Fruit fly (Drosophila melanogaster) whole organism, embryonic: ENCODE data around the gene CG9986.

Source experiments
- Asciz ChIP-seq: fragments of 200-800 bp; sonication (Bioruptor generic); optimal IDR thresholded peaks from 2 replicates; lab custom pipeline; 2017; ENCODE audit warnings: missing biosample characterization, mild to moderate bottlenecking, missing genetic modification characterization, missing genetic modification reagents
- CG10209 ChIP-seq: fragments of 200-800 bp; sonication (Bioruptor generic); optimal IDR thresholded peaks from 3 replicates; lab custom pipeline; 2017; ENCODE audit warnings: missing biosample characterization, mild to moderate bottlenecking, missing genetic modification characterization, missing genetic modification reagents
- CG10366 ChIP-seq: fragments of 200-800 bp; sonication (Bioruptor generic); IDR thresholded peaks from 2 replicates; pipeline ENCODE4 v1.3.6; 2022; ENCODE audit warnings: missing biosample characterization, missing genetic modification characterization
- CG10431 ChIP-seq: fragments of 200-800 bp; sonication (Bioruptor generic); optimal IDR thresholded peaks from 3 replicates; lab custom pipeline; 2018; ENCODE audit warnings: missing biosample characterization, mild to moderate bottlenecking, missing genetic modification characterization
- CG10959 ChIP-seq: fragments of 200-800 bp; sonication (Bioruptor generic); IDR thresholded peaks from 2 replicates; pipeline ENCODE4 v1.3.6; 2022; ENCODE audit warnings: missing biosample characterization, missing genetic modification characterization
- CG12299 ChIP-seq: fragments of 200-800 bp; sonication (Bioruptor generic); optimal IDR thresholded peaks from 2 replicates; lab custom pipeline; 2018; ENCODE audit warnings: missing biosample characterization, mild to moderate bottlenecking, missing genetic modification characterization
- CG12744 ChIP-seq: fragments of 200-800 bp; sonication (Bioruptor generic); optimal IDR thresholded peaks from 2 replicates; lab custom pipeline; 2016; ENCODE audit warnings: missing biosample characterization, missing genetic modification characterization
- CG14667 ChIP-seq: fragments of 200-800 bp; sonication (Bioruptor generic); IDR thresholded peaks from 2 replicates; pipeline ENCODE4 v1.3.6; 2022; ENCODE audit warnings: missing biosample characterization, missing genetic modification characterization
- CG15073 ChIP-seq: fragments of 200-800 bp; sonication (Bioruptor generic); optimal IDR thresholded peaks from 2 replicates; lab custom pipeline; 2016; ENCODE audit warnings: missing biosample characterization, missing genetic modification characterization
- CG15269 ChIP-seq: fragments of 200-800 bp; sonication (Bioruptor generic); optimal IDR thresholded peaks from 2 replicates; lab custom pipeline; 2018; ENCODE audit warnings: missing biosample characterization, mild to moderate bottlenecking, missing genetic modification characterization, moderate library complexity
- CG16815 ChIP-seq: fragments of 200-800 bp; sonication (Bioruptor generic); optimal IDR thresholded peaks from 3 replicates; lab custom pipeline; 2017; ENCODE audit warnings: missing biosample characterization, mild to moderate bottlenecking, missing genetic modification characterization
- CG17359 ChIP-seq: fragments of 200-800 bp; sonication (Bioruptor generic); optimal IDR thresholded peaks from 3 replicates; lab custom pipeline; 2018; ENCODE audit warnings: missing biosample characterization, mild to moderate bottlenecking, missing genetic modification characterization, moderate library complexity
- CG17361 ChIP-seq: fragments of 200-800 bp; sonication (Bioruptor generic); IDR thresholded peaks from 3 replicates; pipeline ENCODE4 v1.3.6; 2022; ENCODE audit warnings: missing biosample characterization, missing genetic modification characterization
- CG17829 ChIP-seq: fragments of 200-800 bp; optimal IDR thresholded peaks from 2 replicates; lab custom pipeline; 2019; ENCODE audit warnings: missing biosample characterization, mild to moderate bottlenecking, missing genetic modification characterization, moderate library complexity
- CG18011 ChIP-seq: fragments of 200-800 bp; sonication (Bioruptor generic); optimal IDR thresholded peaks from 2 replicates; lab custom pipeline; 2017; ENCODE audit warnings: missing biosample characterization, missing genetic modification characterization, mild to moderate bottlenecking, moderate library complexity, missing genotype
- CG34224 ChIP-seq: fragments of 200-800 bp; sonication (Bioruptor generic); IDR thresholded peaks from 3 replicates; pipeline ENCODE4 v1.3.6; 2022; ENCODE audit warnings: missing biosample characterization, missing genetic modification characterization; ENCODE audit not compliant: partially characterized antibody
- CG6175 ChIP-seq: fragments of 200-800 bp; sonication (Bioruptor generic); IDR thresholded peaks from 3 replicates; pipeline ENCODE4 v1.3.6; 2022; ENCODE audit warnings: missing biosample characterization, missing genetic modification characterization
- CG9797 ChIP-seq: fragments of 200-800 bp; sonication (Bioruptor generic); optimal IDR thresholded peaks from 3 replicates; lab custom pipeline; 2018; ENCODE audit warnings: missing biosample characterization, mild to moderate bottlenecking, missing genetic modification characterization
- Dek ChIP-seq: fragments of 200-800 bp; sonication (Bioruptor generic); optimal IDR thresholded peaks from 3 replicates; lab custom pipeline; 2019; ENCODE audit warnings: missing biosample characterization, mild to moderate bottlenecking, missing genetic modification characterization, moderate library complexity
- Dfd ChIP-seq, 2 experiments: fragments of >200 bp; optimal IDR thresholded peaks; 2 replicates each; lab custom pipeline; 2017; ENCODE audit warnings: missing biosample characterization in 2 of 2, missing genetic modification characterization in 2 of 2
- Drgx ChIP-seq: fragments of 200-800 bp; sonication (Bioruptor generic); IDR thresholded peaks from 2 replicates; pipeline ENCODE4 v1.3.6; 2022; ENCODE audit warnings: missing biosample characterization, missing genetic modification characterization
- Fer3 ChIP-seq: fragments of 200-800 bp; sonication (Bioruptor generic); optimal IDR thresholded peaks from 2 replicates; lab custom pipeline; 2018; ENCODE audit warnings: missing biosample characterization, mild to moderate bottlenecking, missing genetic modification characterization, moderate library complexity
- Gug ChIP-seq: fragments of 200-800 bp; sonication (Bioruptor generic); IDR thresholded peaks from 4 replicates; pipeline ENCODE4 v1.3.6; 2022; ENCODE audit warnings: missing biosample characterization, missing genetic modification characterization
- H2.0 ChIP-seq: fragments of 200-800 bp; sonication (Bioruptor generic); IDR thresholded peaks from 2 replicates; pipeline ENCODE4 v1.3.6; 2022; ENCODE audit warnings: missing biosample characterization, missing genetic modification characterization
- HmgZ ChIP-seq: fragments of 200-800 bp; sonication (Bioruptor generic); optimal IDR thresholded peaks from 2 replicates; lab custom pipeline; 2018; ENCODE audit warnings: missing biosample characterization, mild to moderate bottlenecking, missing genetic modification characterization
- Hr39 ChIP-seq: fragments of >200 bp; optimal IDR thresholded peaks from 2 replicates; lab custom pipeline; 2017
- Lhr ChIP-seq: fragments of 200-800 bp; sonication (Bioruptor generic); optimal IDR thresholded peaks from 3 replicates; lab custom pipeline; 2017; ENCODE audit warnings: mild to moderate bottlenecking, missing biosample characterization, missing genetic modification reagents, missing genetic modification characterization
- Mrtf ChIP-seq: fragments of 200-800 bp; sonication (Bioruptor generic); IDR thresholded peaks from 3 replicates; pipeline ENCODE4 v1.3.6; 2022; ENCODE audit warnings: missing biosample characterization, missing genetic modification characterization
- NfI ChIP-seq: fragments of 200-800 bp; sonication (Bioruptor generic); optimal IDR thresholded peaks from 3 replicates; lab custom pipeline; 2018; ENCODE audit warnings: missing biosample characterization, mild to moderate bottlenecking, missing genetic modification characterization, moderate library complexity
- PHDP ChIP-seq: fragments of 200-800 bp; sonication (Bioruptor generic); optimal IDR thresholded peaks from 3 replicates; lab custom pipeline; 2018; ENCODE audit warnings: missing biosample characterization, mild to moderate bottlenecking, missing genetic modification characterization, moderate library complexity
- Usf ChIP-seq: fragments of 200-800 bp; sonication (Bioruptor generic); optimal IDR thresholded peaks from 2 replicates; lab custom pipeline; 2017; ENCODE audit warnings: missing genotype, missing biosample characterization, missing genetic modification characterization
- Vsx1 ChIP-seq: fragments of 200-800 bp; sonication (Bioruptor generic); optimal IDR thresholded peaks from 2 replicates; lab custom pipeline; 2017; ENCODE audit warnings: missing biosample characterization, mild to moderate bottlenecking, missing genetic modification characterization, missing genetic modification reagents
- aop ChIP-seq: fragments of 200-800 bp; sonication (Bioruptor generic); IDR thresholded peaks from 2 replicates; pipeline ENCODE4 v1.3.6; 2022; ENCODE audit warnings: missing biosample characterization, missing genetic modification characterization
- bigmax ChIP-seq: fragments of 200-800 bp; sonication (Bioruptor generic); optimal IDR thresholded peaks from 2 replicates; lab custom pipeline; 2018; ENCODE audit warnings: missing biosample characterization, mild to moderate bottlenecking, missing genetic modification characterization
- bowl ChIP-seq: fragments of 200-800 bp; sonication (Bioruptor generic); IDR thresholded peaks from 2 replicates; pipeline ENCODE4 v1.3.6; 2022; ENCODE audit warnings: missing biosample characterization, missing genetic modification characterization
- bsh ChIP-seq, 2 experiments: fragments of 200-800 bp; sonication (Bioruptor generic); optimal IDR thresholded peaks; 2 replicates each; lab custom pipeline; 2017 to 2018; ENCODE audit warnings: mild to moderate bottlenecking in 2 of 2, missing biosample characterization in 2 of 2, missing genetic modification characterization in 2 of 2, moderate library complexity in 1 of 2
- caup ChIP-seq: fragments of 200-800 bp; sonication (Bioruptor generic); optimal IDR thresholded peaks from 3 replicates; lab custom pipeline; 2017; ENCODE audit warnings: missing biosample characterization, mild to moderate bottlenecking, missing genetic modification characterization, moderate library complexity; ENCODE audit not compliant: severe bottlenecking
- emc ChIP-seq: fragments of 200-800 bp; sonication (Bioruptor generic); optimal IDR thresholded peaks from 2 replicates; lab custom pipeline; 2016; ENCODE audit warnings: missing biosample characterization, missing genetic modification characterization
- gro ChIP-seq: fragments of 200-800 bp; sonication (Bioruptor generic); optimal IDR thresholded peaks from 2 replicates; lab custom pipeline; 2016; ENCODE audit warnings: missing biosample characterization, missing genetic modification characterization
- gt ChIP-seq: fragments of 200-800 bp; sonication (Bioruptor generic); IDR thresholded peaks from 2 replicates; pipeline ENCODE4 v1.3.6; 2022; ENCODE audit warnings: missing biosample characterization, missing genetic modification characterization
- lbe ChIP-seq: fragments of 200-800 bp; sonication (Bioruptor generic); optimal IDR thresholded peaks from 2 replicates; lab custom pipeline; 2016; ENCODE audit warnings: missing biosample characterization, mild to moderate bottlenecking, missing genetic modification characterization
- luna ChIP-seq: fragments of 200-800 bp; sonication (Bioruptor generic); optimal IDR thresholded peaks from 2 replicates; lab custom pipeline; 2016; ENCODE audit warnings: missing biosample characterization, missing genetic modification characterization
- org-1 ChIP-seq: fragments of 200-800 bp; sonication (Bioruptor generic); optimal IDR thresholded peaks from 2 replicates; lab custom pipeline; 2017; ENCODE audit warnings: missing biosample characterization, missing genetic modification characterization
- otp ChIP-seq: fragments of 200-800 bp; sonication (Bioruptor generic); IDR thresholded peaks from 3 replicates; pipeline ENCODE4, ENCODE4 v1.3.6; 2022; ENCODE audit warnings: missing biosample characterization, missing genetic modification characterization
- pho ChIP-seq: fragments of 200-800 bp; sonication (Bioruptor generic); optimal IDR thresholded peaks from 2 replicates; lab custom pipeline; 2016; ENCODE audit warnings: missing biosample characterization, missing genetic modification characterization
- pita ChIP-seq: fragments of 200-800 bp; sonication (Bioruptor generic); optimal IDR thresholded peaks from 2 replicates; lab custom pipeline; 2017; ENCODE audit warnings: missing biosample characterization, mild to moderate bottlenecking, missing genetic modification characterization
- salm ChIP-seq: fragments of 200-800 bp; sonication (Bioruptor generic); optimal IDR thresholded peaks from 2 replicates; lab custom pipeline; 2018; ENCODE audit warnings: missing biosample characterization, mild to moderate bottlenecking, missing genetic modification characterization
- schlank ChIP-seq: fragments of 200-800 bp; sonication (Bioruptor generic); optimal IDR thresholded peaks from 2 replicates; lab custom pipeline; 2018; ENCODE audit warnings: missing biosample characterization, mild to moderate bottlenecking, missing genetic modification characterization
- scrt ChIP-seq: fragments of 200-800 bp; sonication (Bioruptor generic); optimal IDR thresholded peaks from 2 replicates; lab custom pipeline; 2018; ENCODE audit warnings: missing biosample characterization, mild to moderate bottlenecking, missing genetic modification characterization, moderate library complexity
- sima ChIP-seq: fragments of 200-800 bp; sonication (Bioruptor generic); optimal IDR thresholded peaks from 2 replicates; lab custom pipeline; 2016; ENCODE audit warnings: missing biosample characterization, missing genetic modification characterization
- stc ChIP-seq: fragments of 200-800 bp; sonication (Bioruptor generic); IDR thresholded peaks from 2 replicates; pipeline ENCODE4 v1.3.6; 2022; ENCODE audit warnings: missing biosample characterization, missing genetic modification characterization
- tup ChIP-seq: fragments of 200-800 bp; sonication (Bioruptor generic); optimal IDR thresholded peaks from 2 replicates; lab custom pipeline; 2016; ENCODE audit warnings: missing biosample characterization, mild to moderate bottlenecking, missing genetic modification characterization, moderate library complexity

Gene CG9986

dm6 chr3R:28570805-28571204 is 35.1 kb upstream of the CG9986 start (continued):
- TF ChIP-seq Asciz (GFP tag; lab: Kevin White, UChicago): peak; percentile 64
- peak; percentile 44 for TF ChIP-seq CG17359 (tag; lab: Kevin White, UChicago)
- no peak for TF ChIP-seq CG6175 (GFP tag; lab: Robert Waterston, UW)
- TF ChIP-seq CG10209 (GFP tag; lab: Kevin White, UChicago): peak; percentile 9
- peak; percentile 65 for TF ChIP-seq caup (GFP tag; lab: Kevin White, UChicago)
- TF ChIP-seq stc (GFP tag; lab: Robert Waterston, UW): no peak; the same call in 1 of the 2 replicates
- peak; percentile 31 for TF ChIP-seq CG15269 (tag; lab: Kevin White, UChicago)
- TF ChIP-seq pho (GFP tag; lab: Kevin White, UChicago): no peak
- TF ChIP-seq aop: no peak
- TF ChIP-seq Mrtf (GFP tag; lab: Robert Waterston, UW): no peak
- TF ChIP-seq Fer3: peak; percentile 45
- no peak for TF ChIP-seq CG12299
- peak in 1 of 2 experiments; percentile 64 for TF ChIP-seq bsh (GFP tag; optimal IDR thresholded peaks at IDR 0.05; lab: Kevin White, UChicago)
- no peak for TF ChIP-seq Gug (GFP tag; lab: Robert Waterston, UW)
- TF ChIP-seq emc (GFP tag; lab: Kevin White, UChicago): no peak
- TF ChIP-seq otp: 0 out of 3 replicates have a peak, but pooled peaks have one; percentile 15
- no peak for TF ChIP-seq Dfd (GFP tag; optimal IDR thresholded peaks at IDR 0.05; lab: Kevin White, UChicago)
- TF ChIP-seq HmgZ (tag; lab: Kevin White, UChicago): peak; percentile 8
- TF ChIP-seq gro (GFP tag; lab: Kevin White, UChicago): no peak
- no peak for TF ChIP-seq CG9797 (GFP tag; lab: Kevin White, UChicago)
- peak; percentile 10 for TF ChIP-seq Dek
- TF ChIP-seq bigmax (GFP tag; lab: Kevin White, UChicago): no peak
- no peak for TF ChIP-seq sima (GFP tag; lab: Kevin White, UChicago)
- no peak for TF ChIP-seq H2.0 (GFP tag; lab: Robert Waterston, UW)
- TF ChIP-seq PHDP: peak; percentile 71
- TF ChIP-seq CG16815 (GFP tag; lab: Kevin White, UChicago): no peak
- TF ChIP-seq CG18011 (GFP tag; lab: Kevin White, UChicago): no peak
- TF ChIP-seq CG12744 (GFP tag; lab: Kevin White, UChicago): no peak
- no peak for TF ChIP-seq CG15073
- TF ChIP-seq salm (tag; lab: Kevin White, UChicago): peak; percentile 58
- no peak for TF ChIP-seq Lhr (GFP tag; lab: Kevin White, UChicago)
- no peak for TF ChIP-seq NfI (GFP tag; lab: Kevin White, UChicago)
- no peak for TF ChIP-seq pita (GFP tag; lab: Kevin White, UChicago)
- no peak for TF ChIP-seq gt (GFP tag; lab: Robert Waterston, UW)
- TF ChIP-seq CG34224 (GFP tag; lab: Robert Waterston, UW): no peak
- TF ChIP-seq Vsx1 (GFP tag; lab: Kevin White, UChicago): peak; percentile 56
- no peak for TF ChIP-seq CG14667 (GFP tag; lab: Robert Waterston, UW)
- TF ChIP-seq org-1: peak; percentile 15
- TF ChIP-seq Usf (GFP tag; lab: Kevin White, UChicago): no peak
- no peak for TF ChIP-seq luna
- TF ChIP-seq scrt (GFP tag; lab: Kevin White, UChicago): peak; percentile 22
- TF ChIP-seq schlank: peak; percentile 46
- TF ChIP-seq Drgx: no peak
- TF ChIP-seq CG10431 (GFP tag; lab: Kevin White, UChicago): peak; percentile 37
- TF ChIP-seq CG17361: peak; percentile 44; the same call in 2 of the 3 replicates
- TF ChIP-seq Hr39 (lab: Kevin White, UChicago): no peak
- no peak for TF ChIP-seq CG10366 (GFP tag; lab: Robert Waterston, UW)
- TF ChIP-seq tup (GFP tag; lab: Kevin White, UChicago): no peak
- no peak for TF ChIP-seq CG17829
- TF ChIP-seq lbe (GFP tag; lab: Kevin White, UChicago): no peak
- no peak for TF ChIP-seq bowl (GFP tag; lab: Robert Waterston, UW)
- no peak for TF ChIP-seq CG10959
